Fruit fly (Drosophila melanogaster): ENCODE data around the gene CG12170.

The CG12170 gene

dm6 chr3R:5635524-5635923, 1.5 kb upstream of the CG12170 start, which contains the start of gene CG31546:
Gene CG31546, minus strand, starts transcription at chr3R:5635624.
- TF ChIP-seq Hr4 (GFP tag; optimal IDR thresholded peaks at IDR 0.05), result no peak
- TF ChIP-seq Sox15 (GFP tag; optimal IDR thresholded peaks at IDR 0.05), result no peak
- no peak for TF ChIP-seq CG11294 (GFP tag; IDR thresholded peaks at IDR 0.05)
- no peak for TF ChIP-seq Ets96B (tag; optimal IDR thresholded peaks at IDR 0.05)
- TF ChIP-seq fd85E (GFP tag; optimal IDR thresholded peaks at IDR 0.05), result no peak
- TF ChIP-seq CG6854 (GFP tag; optimal IDR thresholded peaks at IDR 0.05), result no peak
- no peak for TF ChIP-seq CG7368 (GFP tag; optimal IDR thresholded peaks at IDR 0.05)
- TF ChIP-seq spab (GFP tag; optimal IDR thresholded peaks at IDR 0.05), result no peak
- TF ChIP-seq CG11902 (GFP tag; optimal IDR thresholded peaks at IDR 0.05), result no peak
- no peak for TF ChIP-seq Met (GFP tag; optimal IDR thresholded peaks at IDR 0.05)
- no peak for TF ChIP-seq achi (GFP tag; optimal IDR thresholded peaks at IDR 0.05)
- no peak for TF ChIP-seq Ets21C (GFP tag; optimal IDR thresholded peaks at IDR 0.05)
- no peak for TF ChIP-seq CG8632 (GFP tag; optimal IDR thresholded peaks at IDR 0.05)

DNA sequence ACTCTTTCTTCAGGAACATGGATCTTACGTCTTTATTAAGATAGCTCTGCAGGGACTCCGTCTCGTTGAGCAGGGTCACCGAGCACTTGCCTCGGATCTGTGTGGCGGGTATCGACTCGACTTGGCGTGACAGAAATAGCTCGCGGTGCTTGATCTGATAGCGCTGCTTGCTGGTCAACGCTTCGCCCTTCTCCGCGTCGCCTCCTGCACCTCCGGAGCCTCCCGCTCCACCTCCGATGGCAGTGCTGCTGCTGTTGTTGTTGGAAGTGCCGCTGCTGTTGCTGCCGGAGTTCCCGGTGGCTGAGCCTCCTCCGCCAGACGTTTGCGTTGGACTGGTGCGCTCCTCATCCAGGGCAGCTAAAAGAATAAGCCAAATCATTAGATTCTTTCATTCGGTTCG, 6.4 kb downstream of the CG12170 start:
- TF ChIP-seq svp (GFP tag), result peak; percentile 86
- no peak for TF ChIP-seq CG3919 (GFP tag; optimal IDR thresholded peaks at IDR 0.05)

DNA sequence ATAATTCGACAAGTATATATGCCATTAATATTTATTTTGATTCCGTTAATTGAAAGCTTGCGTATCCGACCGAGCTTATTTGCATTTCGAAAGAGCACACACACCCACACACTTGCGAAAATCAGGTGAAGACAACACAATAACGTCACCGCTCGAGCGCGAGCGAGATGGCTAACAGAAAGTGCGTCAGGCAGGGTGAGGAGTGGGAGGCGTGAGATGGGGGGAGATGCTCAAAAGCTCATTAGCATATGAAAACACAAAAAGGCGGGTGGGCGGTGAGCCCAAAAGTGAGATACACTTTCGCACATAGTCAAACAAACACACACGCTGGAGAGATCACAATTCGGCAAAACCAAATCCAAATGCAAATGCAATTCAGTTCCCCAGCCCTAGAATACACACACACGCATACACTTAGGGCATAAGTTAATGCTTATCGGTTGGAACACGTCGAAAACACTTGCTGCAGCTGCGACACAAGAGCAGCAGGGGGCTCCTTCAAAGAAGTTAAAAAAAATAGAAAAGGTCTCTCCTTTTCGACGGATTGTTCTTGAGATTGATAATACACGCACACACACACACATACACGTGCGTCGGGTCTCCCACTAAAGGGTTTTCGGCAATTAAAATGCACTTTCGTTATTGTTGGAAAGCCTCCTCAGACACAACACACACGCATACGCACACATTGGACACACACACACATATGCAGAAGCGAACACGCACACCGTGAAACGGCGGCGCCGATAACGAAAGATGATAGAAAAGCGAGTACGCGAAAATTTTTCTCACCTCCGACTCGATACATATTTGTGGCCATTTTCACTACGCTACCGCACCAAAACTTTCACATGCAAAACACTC, 10.9 kb downstream of the CG12170 start:
- no peak for TF ChIP-seq CG10631 (GFP tag; optimal IDR thresholded peaks at IDR 0.05)
- peak; percentile 18 for TF ChIP-seq Sox14 (GFP tag; optimal IDR thresholded peaks at IDR 0.05)
- TF ChIP-seq ss (GFP tag; optimal IDR thresholded peaks at IDR 0.05), result no peak
- TF ChIP-seq Hr39 (GFP tag; optimal IDR thresholded peaks at IDR 0.05), result no peak
- TF ChIP-seq Eip78C (GFP tag), result peak; percentile 83
- peak; percentile 41 for TF ChIP-seq fkh (GFP tag; optimal IDR thresholded peaks at IDR 0.05)
- no peak for TF ChIP-seq fd59A (GFP tag; optimal IDR thresholded peaks at IDR 0.05)
- no peak for TF ChIP-seq eg (GFP tag; IDR thresholded peaks at IDR 0.05)
- peak; percentile 60 for TF ChIP-seq Eip93F (GFP tag; optimal IDR thresholded peaks at IDR 0.05)
- peak; percentile 10; the same call in 1 of the 2 replicates for TF ChIP-seq CG15336 (GFP tag; IDR thresholded peaks at IDR 0.05)
- TF ChIP-seq Gug (GFP tag; IDR thresholded peaks at IDR 0.05), result 0 out of 2 replicates have a peak, but pooled peaks have one; percentile 11
- TF ChIP-seq fd85E (GFP tag; optimal IDR thresholded peaks at IDR 0.05), result no peak
- TF ChIP-seq CG6808 (GFP tag; optimal IDR thresholded peaks at IDR 0.05), result no peak
- peak; percentile 7 for TF ChIP-seq cyc (GFP tag; optimal IDR thresholded peaks at IDR 0.05)
- TF ChIP-seq achi (GFP tag; optimal IDR thresholded peaks at IDR 0.05), result no peak
- TF ChIP-seq CG6792 (GFP tag; optimal IDR thresholded peaks at IDR 0.05), result peak; percentile 5
- no peak for TF ChIP-seq Lpt (GFP tag; optimal IDR thresholded peaks at IDR 0.05)
- TF ChIP-seq acj6 (GFP tag; optimal IDR thresholded peaks at IDR 0.05), result no peak
- TF ChIP-seq CG1621 (tag; optimal IDR thresholded peaks at IDR 0.05), result no peak
- TF ChIP-seq CG9139 (GFP tag; optimal IDR thresholded peaks at IDR 0.05), result no peak
- TF ChIP-seq Smox (GFP tag; optimal IDR thresholded peaks at IDR 0.05), result no peak
- TF ChIP-seq CG10669 (GFP tag; optimal IDR thresholded peaks at IDR 0.05), result no peak
- TF ChIP-seq Ets96B (tag; optimal IDR thresholded peaks at IDR 0.05), result no peak
- 0 out of 3 replicates have a peak, but pooled peaks have one; percentile 38 for TF ChIP-seq CG6163 (GFP tag; IDR thresholded peaks at IDR 0.05)
- peak; percentile 28 for TF ChIP-seq esn (GFP tag; optimal IDR thresholded peaks at IDR 0.05)
- no peak for TF ChIP-seq CG16779 (tag; optimal IDR thresholded peaks at IDR 0.05)
- no peak for TF ChIP-seq topi (GFP tag; optimal IDR thresholded peaks at IDR 0.05)
- peak; percentile 88 for TF ChIP-seq svp (GFP tag)
- TF ChIP-seq CG3032 (tag; optimal IDR thresholded peaks at IDR 0.05), result peak; percentile 17
- no peak for TF ChIP-seq CG7368 (GFP tag; optimal IDR thresholded peaks at IDR 0.05)
- peak; percentile 22 for TF ChIP-seq vri (GFP tag; optimal IDR thresholded peaks at IDR 0.05)
- no peak for TF ChIP-seq CG11902 (GFP tag; optimal IDR thresholded peaks at IDR 0.05)
- TF ChIP-seq OdsH (GFP tag; optimal IDR thresholded peaks at IDR 0.05), result no peak
- TF ChIP-seq CG8119 (GFP tag; IDR thresholded peaks at IDR 0.05), result no peak
- peak; percentile 24 for TF ChIP-seq CG31627 (GFP tag; optimal IDR thresholded peaks at IDR 0.05)
- no peak for TF ChIP-seq Sox15 (GFP tag; optimal IDR thresholded peaks at IDR 0.05)
- TF ChIP-seq CG34406 (GFP tag; optimal IDR thresholded peaks at IDR 0.05), result peak; percentile 22

Measured in whole organism, prepupa.